Fruit fly (Drosophila melanogaster) whole organism, embryonic: ENCODE measurements around the gene CG17207.

Experiments used
- CG10209 ChIP-seq: fragments of 200-800 bp; sonication (Bioruptor generic); optimal IDR thresholded peaks from 3 replicates; lab custom pipeline; 2017; ENCODE audit warnings: missing biosample characterization, mild to moderate bottlenecking, missing genetic modification characterization, missing genetic modification reagents
- CG11723 ChIP-seq: fragments of 200-800 bp; sonication (Bioruptor generic); optimal IDR thresholded peaks from 2 replicates; lab custom pipeline; 2017; ENCODE audit warnings: missing biosample characterization, mild to moderate bottlenecking, missing genetic modification characterization
- CG12942 ChIP-seq: fragments of 200-800 bp; sonication (Bioruptor generic); optimal IDR thresholded peaks from 3 replicates; lab custom pipeline; 2016; ENCODE audit warnings: missing biosample characterization, missing genetic modification characterization
- CG13424 ChIP-seq: fragments of 200-800 bp; sonication (Bioruptor generic); optimal IDR thresholded peaks from 2 replicates; lab custom pipeline; 2019; ENCODE audit warnings: missing biosample characterization, mild to moderate bottlenecking, missing genetic modification characterization, moderate library complexity
- CG1603 ChIP-seq: fragments of 200-800 bp; sonication (Bioruptor generic); optimal IDR thresholded peaks from 2 replicates; lab custom pipeline; 2019; ENCODE audit warnings: missing biosample characterization, mild to moderate bottlenecking, missing genetic modification characterization, moderate library complexity
- CG16863 ChIP-seq: fragments of 200-800 bp; sonication (Bioruptor generic); optimal IDR thresholded peaks from 3 replicates; lab custom pipeline; 2016; ENCODE audit warnings: missing biosample characterization, missing genetic modification characterization
- CG17829 ChIP-seq: fragments of 200-800 bp; optimal IDR thresholded peaks from 2 replicates; lab custom pipeline; 2019; ENCODE audit warnings: missing biosample characterization, mild to moderate bottlenecking, missing genetic modification characterization, moderate library complexity
- CG2120 ChIP-seq: fragments of 200-800 bp; sonication (Bioruptor generic); optimal IDR thresholded peaks from 3 replicates; lab custom pipeline; 2016; ENCODE audit warnings: missing biosample characterization, missing genetic modification characterization
- CG2712 ChIP-seq: fragments of 200-800 bp; optimal IDR thresholded peaks from 3 replicates; lab custom pipeline; 2019; ENCODE audit warnings: missing biosample characterization, mild to moderate bottlenecking, missing genetic modification characterization, moderate library complexity
- CG33557 ChIP-seq: fragments of 200-800 bp; sonication (Bioruptor generic); optimal IDR thresholded peaks from 2 replicates; lab custom pipeline; 2019; ENCODE audit warnings: missing biosample characterization, mild to moderate bottlenecking, missing genetic modification characterization, moderate library complexity
- CG5245 ChIP-seq: fragments of 200-800 bp; sonication (Bioruptor generic); optimal IDR thresholded peaks from 3 replicates; lab custom pipeline; 2016; ENCODE audit warnings: missing biosample characterization, missing genetic modification characterization
- CG6254 ChIP-seq: fragments of 200-800 bp; sonication (Bioruptor generic); optimal IDR thresholded peaks from 3 replicates; lab custom pipeline; 2017; ENCODE audit warnings: mild to moderate bottlenecking, missing biosample characterization, missing genetic modification reagents, missing genetic modification characterization
- CG6765 ChIP-seq: fragments of 200-800 bp; sonication (Bioruptor generic); optimal IDR thresholded peaks from 3 replicates; lab custom pipeline; 2017; ENCODE audit warnings: missing biosample characterization, mild to moderate bottlenecking, missing genetic modification characterization
- Camta ChIP-seq: fragments of 200-800 bp; sonication (Bioruptor generic); optimal IDR thresholded peaks from 2 replicates; lab custom pipeline; 2016; ENCODE audit warnings: missing biosample characterization, missing genetic modification characterization
- D19B ChIP-seq: fragments of 200-800 bp; sonication (Bioruptor generic); optimal IDR thresholded peaks from 2 replicates; lab custom pipeline; 2017; ENCODE audit warnings: missing biosample characterization, mild to moderate bottlenecking, missing genetic modification characterization
- Dbx ChIP-seq: fragments of 200-800 bp; sonication (Bioruptor generic); IDR thresholded peaks from 3 replicates; pipeline ENCODE4 v1.3.6; 2022; ENCODE audit warnings: missing biosample characterization, missing genetic modification characterization
- Dp ChIP-seq: fragments of 200-800 bp; sonication (Bioruptor generic); optimal IDR thresholded peaks from 2 replicates; lab custom pipeline; 2018; ENCODE audit warnings: missing biosample characterization, mild to moderate bottlenecking, missing genetic modification characterization, moderate library complexity
- Elba2 ChIP-seq: fragments of 200-800 bp; sonication (Bioruptor generic); optimal IDR thresholded peaks from 3 replicates; lab custom pipeline; 2016; ENCODE audit warnings: missing biosample characterization, missing genetic modification characterization
- Fer1 ChIP-seq: fragments of 200-800 bp; sonication (Bioruptor generic); optimal IDR thresholded peaks from 2 replicates; lab custom pipeline; 2017; ENCODE audit warnings: missing biosample characterization, mild to moderate bottlenecking, missing genetic modification characterization
- MBD-R2 ChIP-seq: fragments of 200-800 bp; sonication (Bioruptor generic); IDR thresholded peaks from 2 replicates; pipeline ENCODE4 v1.3.6; 2022; ENCODE audit warnings: missing biosample characterization, missing genetic modification characterization
- Mad ChIP-seq: fragments of 200-800 bp; sonication (Bioruptor generic); optimal IDR thresholded peaks from 2 replicates; lab custom pipeline; 2016; ENCODE audit warnings: missing biosample characterization, missing genetic modification characterization
- Med ChIP-seq: fragments of 200-800 bp; sonication (Bioruptor generic); peaks from one replicate; lab custom pipeline; 2016; ENCODE audit warnings: missing biosample characterization, missing genetic modification characterization, mild to moderate bottlenecking, inconsistent platforms, moderate library complexity
- Neu2 ChIP-seq: fragments of 200-800 bp; sonication (Bioruptor generic); optimal IDR thresholded peaks from 3 replicates; lab custom pipeline; 2016; ENCODE audit warnings: missing biosample characterization, missing genetic modification characterization, borderline replicate concordance
- Optix ChIP-seq: fragments of 200-800 bp; sonication (Bioruptor generic); IDR thresholded peaks from 3 replicates; pipeline ENCODE4 v1.3.6; 2022; ENCODE audit warnings: missing biosample characterization, missing genetic modification characterization
- Sin3A ChIP-seq: fragments of >200 bp; optimal IDR thresholded peaks from 2 replicates; lab custom pipeline; 2018
- Sox102F ChIP-seq: fragments of 200-800 bp; sonication (Bioruptor generic); optimal IDR thresholded peaks from 2 replicates; lab custom pipeline; 2018; ENCODE audit warnings: missing biosample characterization, mild to moderate bottlenecking, missing genetic modification characterization, moderate library complexity
- Stat92E ChIP-seq, 3 experiments: fragments of >200 bp in 2 of 3; fragments of 200-800 bp in 1 of 3; sonication (Bioruptor generic) in 1 of 3; optimal IDR thresholded peaks; 2 replicates each; lab custom pipeline; 2017 to 2019; ENCODE audit warnings: missing biosample characterization in 3 of 3, missing genetic modification characterization in 3 of 3, mild to moderate bottlenecking in 1 of 3, moderate library complexity in 1 of 3
- Usf ChIP-seq: fragments of 200-800 bp; sonication (Bioruptor generic); optimal IDR thresholded peaks from 2 replicates; lab custom pipeline; 2017; ENCODE audit warnings: missing genotype, missing biosample characterization, missing genetic modification characterization
- Xrp1 ChIP-seq: fragments of 200-800 bp; sonication (Bioruptor generic); IDR thresholded peaks from 2 replicates; pipeline ENCODE4 v1.3.6; 2022; ENCODE audit warnings: missing biosample characterization, missing genetic modification characterization
- ash1 ChIP-seq: fragments of 200-800 bp; sonication (Bioruptor generic); optimal IDR thresholded peaks from 2 replicates; lab custom pipeline; 2018; ENCODE audit warnings: missing biosample characterization, mild to moderate bottlenecking, missing genetic modification characterization
- corto ChIP-seq: fragments of 200-800 bp; sonication (Bioruptor generic); optimal IDR thresholded peaks from 2 replicates; lab custom pipeline; 2016; ENCODE audit warnings: missing biosample characterization, mild to moderate bottlenecking, missing genetic modification characterization, moderate library complexity
- dati ChIP-seq: fragments of 200-800 bp; sonication (Bioruptor generic); IDR thresholded peaks from 2 replicates; pipeline ENCODE4 v1.3.6; 2022; ENCODE audit warnings: missing biosample characterization, missing genetic modification characterization
- dmrt99B ChIP-seq: fragments of 200-800 bp; sonication (Bioruptor generic); optimal IDR thresholded peaks from 2 replicates; lab custom pipeline; 2018; ENCODE audit warnings: missing biosample characterization, mild to moderate bottlenecking, missing genetic modification characterization, moderate library complexity
- fd102C ChIP-seq: fragments of 200-800 bp; sonication (Bioruptor generic); optimal IDR thresholded peaks from 2 replicates; lab custom pipeline; 2018; ENCODE audit warnings: missing biosample characterization, mild to moderate bottlenecking, missing genetic modification characterization, moderate library complexity
- fd3F ChIP-seq: fragments of 200-800 bp; sonication (Bioruptor generic); optimal IDR thresholded peaks from 2 replicates; lab custom pipeline; 2018; ENCODE audit warnings: missing biosample characterization, mild to moderate bottlenecking, missing genetic modification characterization, moderate library complexity
- fd96Cb ChIP-seq: fragments of 200-800 bp; sonication (Bioruptor generic); optimal IDR thresholded peaks from 2 replicates; lab custom pipeline; 2018; ENCODE audit warnings: missing biosample characterization, mild to moderate bottlenecking, missing genetic modification characterization, moderate library complexity
- grau ChIP-seq: fragments of 200-800 bp; optimal IDR thresholded peaks from 3 replicates; lab custom pipeline; 2019; ENCODE audit warnings: missing biosample characterization, mild to moderate bottlenecking, missing genetic modification characterization, moderate library complexity
- gro ChIP-seq: fragments of 200-800 bp; sonication (Bioruptor generic); optimal IDR thresholded peaks from 2 replicates; lab custom pipeline; 2016; ENCODE audit warnings: missing biosample characterization, missing genetic modification characterization
- gt ChIP-seq: fragments of 200-800 bp; sonication (Bioruptor generic); IDR thresholded peaks from 2 replicates; pipeline ENCODE4 v1.3.6; 2022; ENCODE audit warnings: missing biosample characterization, missing genetic modification characterization
- hb ChIP-seq: fragments of 200-800 bp; sonication (Bioruptor generic); IDR thresholded peaks from 3 replicates; pipeline ENCODE4 v1.3.6; 2022; ENCODE audit warnings: missing biosample characterization, missing genetic modification characterization; ENCODE audit not compliant: partially characterized antibody
- kah ChIP-seq: fragments of 200-800 bp; sonication (Bioruptor generic); optimal IDR thresholded peaks from 2 replicates; lab custom pipeline; 2018; ENCODE audit warnings: missing biosample characterization, mild to moderate bottlenecking, missing genetic modification characterization
- nerfin-1 ChIP-seq: fragments of 200-800 bp; sonication (Bioruptor generic); optimal IDR thresholded peaks from 3 replicates; lab custom pipeline; 2019; ENCODE audit warnings: missing biosample characterization, mild to moderate bottlenecking, missing genetic modification characterization, moderate library complexity
- pan ChIP-seq, 4 experiments: fragments of >200 bp in 3 of 4; fragments of 200-800 bp in 1 of 4; sonication (Bioruptor generic) in 1 of 4; optimal IDR thresholded peaks in 3 of 4; IDR thresholded peaks in 1 of 4; 2 replicates each; pipeline versions ENCODE4 v1.3.6 to Lab custom; 2017 to 2022; ENCODE audit warnings: missing biosample characterization in 2 of 4, missing genetic modification characterization in 2 of 4, mixed read lengths in 1 of 4
- pho ChIP-seq: fragments of 200-800 bp; sonication (Bioruptor generic); optimal IDR thresholded peaks from 2 replicates; lab custom pipeline; 2016; ENCODE audit warnings: missing biosample characterization, missing genetic modification characterization
- pita ChIP-seq: fragments of 200-800 bp; sonication (Bioruptor generic); optimal IDR thresholded peaks from 2 replicates; lab custom pipeline; 2017; ENCODE audit warnings: missing biosample characterization, mild to moderate bottlenecking, missing genetic modification characterization
- ro ChIP-seq: fragments of 200-800 bp; sonication (Bioruptor generic); IDR thresholded peaks from 2 replicates; pipeline ENCODE4 v1.3.6; 2022; ENCODE audit warnings: missing biosample characterization, missing genetic modification characterization
- scrt ChIP-seq: fragments of 200-800 bp; sonication (Bioruptor generic); optimal IDR thresholded peaks from 2 replicates; lab custom pipeline; 2018; ENCODE audit warnings: missing biosample characterization, mild to moderate bottlenecking, missing genetic modification characterization, moderate library complexity
- sr ChIP-seq: fragments of 200-800 bp; sonication (Bioruptor generic); IDR thresholded peaks from 3 replicates; pipeline ENCODE4 v1.3.6; 2022; ENCODE audit warnings: missing biosample characterization, missing genetic modification characterization
- trem ChIP-seq: fragments of 200-800 bp; optimal IDR thresholded peaks from 3 replicates; lab custom pipeline; 2019; ENCODE audit warnings: missing biosample characterization, mild to moderate bottlenecking, missing genetic modification characterization, moderate library complexity
- trh ChIP-seq: fragments of 200-800 bp; sonication (Bioruptor generic); optimal IDR thresholded peaks from 2 replicates; lab custom pipeline; 2016; ENCODE audit warnings: missing biosample characterization, missing genetic modification characterization

Gene CG17207

DNA sequence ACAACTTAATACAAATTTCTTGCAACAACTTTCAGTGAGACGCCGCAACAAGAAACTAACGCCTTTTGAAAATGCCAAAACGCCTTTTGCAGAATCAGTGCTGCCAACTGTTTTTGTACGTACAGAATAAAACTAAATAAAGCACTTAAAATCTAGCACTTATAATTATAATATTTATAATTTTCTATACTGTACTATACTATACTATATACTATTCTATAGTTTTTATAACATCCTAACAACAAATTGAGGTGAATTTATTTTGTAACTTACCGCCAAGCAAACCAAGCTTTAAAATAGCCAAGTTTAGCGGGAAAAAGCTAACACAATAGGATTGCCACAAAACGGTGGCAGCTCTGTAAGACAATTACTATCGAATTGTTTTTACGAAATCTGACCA lies 5.2 kb downstream of the CG17207 start, which contains the start of the genes Aos1 and Srlp (continued):
- no peak for TF ChIP-seq Sox102F (GFP tag; lab: Kevin White, UChicago)
- no peak for TF ChIP-seq gt
- peak; percentile 23 for TF ChIP-seq fd96Cb (tag; lab: Kevin White, UChicago)
- TF ChIP-seq CG13424 (tag; lab: Kevin White, UChicago), result peak; percentile 73
- TF ChIP-seq CG16863, result no peak
- TF ChIP-seq Dp (GFP tag; lab: Kevin White, UChicago), result peak; percentile 50
- peak; percentile 69 for TF ChIP-seq MBD-R2 (GFP tag; lab: Robert Waterston, UW)
- peak; percentile 9 for TF ChIP-seq Usf (GFP tag; lab: Kevin White, UChicago)
- TF ChIP-seq trem (tag; lab: Kevin White, UChicago), result peak; percentile 99
- no peak for TF ChIP-seq CG6765 (GFP tag; lab: Kevin White, UChicago)
- TF ChIP-seq CG1603, result peak; percentile 9
- TF ChIP-seq pho (GFP tag; lab: Kevin White, UChicago), result no peak
- peak; percentile 42 for TF ChIP-seq fd3F (GFP tag; lab: Kevin White, UChicago)
- peak; percentile 44 for TF ChIP-seq Sin3A (lab: Kevin White, UChicago)
- peak; percentile 52 for TF ChIP-seq Med
- TF ChIP-seq nerfin-1 (tag; lab: Kevin White, UChicago), result peak; percentile 59
- TF ChIP-seq fd102C (GFP tag; lab: Kevin White, UChicago), result no peak
- TF ChIP-seq corto (GFP tag; lab: Kevin White, UChicago), result no peak
- no peak for TF ChIP-seq Stat92E (GFP tag; optimal IDR thresholded peaks at IDR 0.05; lab: Kevin White, UChicago)
- TF ChIP-seq scrt, result no peak
- TF ChIP-seq grau (tag; lab: Kevin White, UChicago), result peak; percentile 71
- peak; percentile 27 for TF ChIP-seq kah (GFP tag; lab: Kevin White, UChicago)
- TF ChIP-seq Optix, result no peak
- peak; percentile 65 for TF ChIP-seq Fer1 (GFP tag; lab: Kevin White, UChicago)
- TF ChIP-seq ash1 (GFP tag; lab: Kevin White, UChicago), result no peak
- no peak for TF ChIP-seq hb (GFP tag; lab: Robert Waterston, UW)
- no peak for TF ChIP-seq D19B (GFP tag; lab: Kevin White, UChicago)
- peak; percentile 52 for TF ChIP-seq CG12942 (GFP tag; lab: Kevin White, UChicago)
- no peak for TF ChIP-seq Camta (GFP tag; lab: Kevin White, UChicago)
- peak; percentile 76 for TF ChIP-seq CG2712 (tag; lab: Kevin White, UChicago)
- TF ChIP-seq Mad (GFP tag; lab: Kevin White, UChicago), result no peak
- no peak for TF ChIP-seq CG6254
- peak; percentile 34 for TF ChIP-seq CG33557 (GFP tag; lab: Kevin White, UChicago)
- no peak for TF ChIP-seq Neu2 (GFP tag; lab: Kevin White, UChicago)
- TF ChIP-seq dmrt99B (tag; lab: Kevin White, UChicago), result no peak
- no peak for TF ChIP-seq dati (GFP tag; lab: Robert Waterston, UW)
- no peak for TF ChIP-seq trh
- no peak for TF ChIP-seq pan (optimal IDR thresholded peaks at IDR 0.05; lab: Kevin White, UChicago)
- no peak for TF ChIP-seq pan (GFP tag; optimal IDR thresholded peaks at IDR 0.05 in 1 of 2, IDR thresholded peaks at IDR 0.05 in 1 of 2)
- peak; percentile 11 for TF ChIP-seq CG11723
- TF ChIP-seq sr (GFP tag; lab: Robert Waterston, UW), result no peak
- TF ChIP-seq ro, result no peak
- TF ChIP-seq Xrp1, result peak; percentile 31; the same call in 1 of the 2 replicates
- peak; percentile 37 for TF ChIP-seq Elba2 (GFP tag; lab: Kevin White, UChicago)
- TF ChIP-seq CG5245 (GFP tag; lab: Kevin White, UChicago), result peak; percentile 63
- TF ChIP-seq CG2120 (GFP tag; lab: Kevin White, UChicago), result peak; percentile 42
- peak; percentile 34 for TF ChIP-seq CG10209 (GFP tag; lab: Kevin White, UChicago)
- TF ChIP-seq pita (GFP tag; lab: Kevin White, UChicago), result no peak
- 0 out of 3 replicates have a peak, but pooled peaks have one; percentile 44 for TF ChIP-seq Dbx (GFP tag; lab: Robert Waterston, UW)
- peak; percentile 66 for TF ChIP-seq CG17829 (tag; lab: Kevin White, UChicago)
- TF ChIP-seq gro (GFP tag; lab: Kevin White, UChicago), result no peak
